Worm (Caenorhabditis elegans): Measurements from ENCODE around the gene B0393.5.

Gene B0393.5

ce11 chrIII:4756983-4757382 is 8.6 kb upstream of the B0393.5 start, which contains the start of gene fbxl-2 (continued):
- TF ChIP-seq nhr-48 (tag; optimal IDR thresholded peaks at IDR 0.05) = peak; percentile 70
- TF ChIP-seq nhr-28 (tag; optimal IDR thresholded peaks at IDR 0.05) = peak; percentile 76
- TF ChIP-seq egl-43 (GFP tag; IDR thresholded peaks at IDR 0.05) = peak; percentile 82
- peak; percentile 65 for TF ChIP-seq jun-1 (tag; optimal IDR thresholded peaks at IDR 0.05)
- peak; percentile 90 for TF ChIP-seq nhr-11 (tag; optimal IDR thresholded peaks at IDR 0.05)
- peak; percentile 71 for TF ChIP-seq zfp-2 (tag; optimal IDR thresholded peaks at IDR 0.05)
- TF ChIP-seq zag-1 (tag; optimal IDR thresholded peaks at IDR 0.05) = no peak
- peak; percentile 51; the same call in 1 of the 2 replicates for TF ChIP-seq lim-7 (GFP tag; IDR thresholded peaks at IDR 0.05)
- TF ChIP-seq attf-4 (tag; optimal IDR thresholded peaks at IDR 0.05) = no peak
- TF ChIP-seq daf-19 (GFP tag; conservative IDR thresholded peaks at IDR 0.05) = no peak

- TF ChIP-seq spr-3 (GFP tag; optimal IDR thresholded peaks at IDR 0.05) (no peak), nhr-76 (tag; optimal IDR thresholded peaks at IDR 0.05) (no peak), mes-2 (tag; optimal IDR thresholded peaks at IDR 0.05; ENCODE audit: poor library complexity, severe bottlenecking) (no peak), hlh-11 (tag; optimal IDR thresholded peaks at IDR 0.05) (no peak), nhr-10 (tag; optimal IDR thresholded peaks at IDR 0.05) (no peak), set-16 (GFP tag; IDR thresholded peaks at IDR 0.05) (peak; percentile 78)
Measured at ce11 chrIII:4762846-4763245, 2.7 kb upstream of the B0393.5 start.

ce11 chrIII:4763509-4763908 is 2.1 kb upstream of the B0393.5 start, which contains the start of gene B0393.4:
B0393.4 (minus strand) TSS chrIII:4763609.
- TF ChIP-seq set-16 (GFP tag; IDR thresholded peaks at IDR 0.05) (no peak), lsy-2 (tag; optimal IDR thresholded peaks at IDR 0.05) (no peak), nhr-10 (tag; optimal IDR thresholded peaks at IDR 0.05) (no peak), daf-19 (GFP tag; conservative IDR thresholded peaks at IDR 0.05) (no peak), Y75B8A.6 (GFP tag; IDR thresholded peaks at IDR 0.05) (no peak), vab-7 (GFP tag; IDR thresholded peaks at IDR 0.05) (no peak), hlh-30 (tag; optimal IDR thresholded peaks at IDR 0.05; ENCODE audit: insufficient read depth) (no peak), cey-2 (tag; optimal IDR thresholded peaks at IDR 0.05; ENCODE audit: borderline replicate concordance, insufficient read depth) (no peak), saeg-2 (GFP tag; IDR thresholded peaks at IDR 0.05) (no peak), lin-38 (GFP tag; IDR thresholded peaks at IDR 0.05) (no peak), nhr-11 (tag; optimal IDR thresholded peaks at IDR 0.05) (no peak), egl-43 (GFP tag; IDR thresholded peaks at IDR 0.05) (no peak), mes-2 (tag; optimal IDR thresholded peaks at IDR 0.05; ENCODE audit: poor library complexity, severe bottlenecking) (no peak), F26F4.8 (GFP tag; conservative IDR thresholded peaks at IDR 0.05) (no peak), lin-15B (tag; optimal IDR thresholded peaks at IDR 0.05) (no peak), T26A8.4 (GFP tag; IDR thresholded peaks at IDR 0.05) (no peak), ceh-20 (GFP tag; IDR thresholded peaks at IDR 0.05) (no peak), zip-11 (GFP tag; IDR thresholded peaks at IDR 0.05) (no peak), ZK546.5 (tag; optimal IDR thresholded peaks at IDR 0.05) (no peak), fkh-10 (GFP tag; optimal IDR thresholded peaks at IDR 0.05) (no peak)

- TF ChIP-seq nhr-28 (tag; optimal IDR thresholded peaks at IDR 0.05) = peak; percentile 47
- TF ChIP-seq mxl-3 (GFP tag; optimal IDR thresholded peaks at IDR 0.05) = peak; percentile 9
- peak in 1 of 2 experiments; percentile 75 for TF ChIP-seq unc-62 (GFP tag; optimal IDR thresholded peaks at IDR 0.05 in 1 of 2)
- TF ChIP-seq unc-62 (tag; optimal IDR thresholded peaks at IDR 0.05) = no peak
- TF ChIP-seq ceh-20 (GFP tag; IDR thresholded peaks at IDR 0.05) = no peak
- no peak for TF ChIP-seq nhr-111 (GFP tag; optimal IDR thresholded peaks at IDR 0.05)
Measured at ce11 chrIII:4766842-4767241, 1.3 kb downstream of the B0393.5 start.

Data from whole organism, L4 larva.